Fruit fly (Drosophila melanogaster) Kc167 (cell line): ENCODE results near the gene syd.

Experiments used
- h ChIP-seq: fragments of >200 bp; optimal IDR thresholded peaks from 3 replicates; lab custom pipeline; 2018; ENCODE audit warnings: missing external identifiers
- insv ChIP-seq: fragments of >200 bp; optimal IDR thresholded peaks from 3 replicates; lab custom pipeline; 2018; ENCODE audit warnings: missing external identifiers

DNA sequence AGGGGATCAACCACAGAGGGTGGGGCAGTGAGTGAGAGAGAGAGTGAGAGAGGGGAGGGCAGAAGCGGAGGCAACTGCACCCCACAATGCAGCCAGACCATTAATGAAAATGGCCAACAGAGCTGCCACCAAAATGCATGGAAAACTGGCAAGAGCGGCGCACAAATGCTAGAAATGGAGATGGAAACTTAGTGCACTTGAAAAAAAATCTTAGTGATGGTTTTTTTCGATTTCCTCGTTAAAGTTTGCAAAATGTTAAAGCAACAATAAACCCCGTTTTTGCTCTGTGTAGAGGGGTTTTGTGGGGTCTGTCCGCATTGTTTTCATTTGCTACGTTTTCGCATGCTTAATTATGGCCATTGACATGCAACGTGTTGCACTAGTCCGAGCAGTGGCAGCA, 58.5 kb downstream of the syd start:
- TF ChIP-seq h (lab: Kevin White, UChicago) (no peak), insv (no peak)
